Worm (Caenorhabditis elegans): ENCODE measurements around the gene T09D3.9.

The T09D3.9 gene

ce11 chrV:5368792-5369191 lies at the start of gene T09D3.9:
T09D3.9 (minus strand) TSS chrV:5368892.
- TF ChIP-seq sptf-2 (GFP tag; optimal IDR thresholded peaks at IDR 0.05) (no peak), C17E4.6 (GFP tag; IDR thresholded peaks at IDR 0.05) (no peak), B0035.1 (tag; optimal IDR thresholded peaks at IDR 0.05) (no peak), cebp-2 (GFP tag; IDR thresholded peaks at IDR 0.05) (no peak), pbrm-1 (GFP tag; IDR thresholded peaks at IDR 0.05) (no peak), atf-7 (tag; optimal IDR thresholded peaks at IDR 0.05) (no peak), ZK185.1 (tag; optimal IDR thresholded peaks at IDR 0.05; ENCODE audit: poor library complexity, severe bottlenecking) (no peak), athp-1 (tag; optimal IDR thresholded peaks at IDR 0.05) (no peak), lin-54 (GFP tag; optimal IDR thresholded peaks at IDR 0.05) (no peak), Y53G8AR.9 (GFP tag; conservative IDR thresholded peaks at IDR 0.05) (no peak), F57A8.1 (GFP tag; optimal IDR thresholded peaks at IDR 0.05) (no peak), ceh-91 (GFP tag; IDR thresholded peaks at IDR 0.05) (no peak), tlf-1 (GFP tag; optimal IDR thresholded peaks at IDR 0.05) (no peak), nfyb-1 (GFP tag; IDR thresholded peaks at IDR 0.05) (no peak), madf-10 (tag; optimal IDR thresholded peaks at IDR 0.05) (no peak), die-1 (tag; optimal IDR thresholded peaks at IDR 0.05) (no peak), snpc-1.3 (tag; optimal IDR thresholded peaks at IDR 0.05; ENCODE audit: insufficient read depth) (no peak), ceh-100 (GFP tag; IDR thresholded peaks at IDR 0.05) (no peak), F39B2.1 (GFP tag; IDR thresholded peaks at IDR 0.05) (no peak), Y79H2A.3 (GFP tag; conservative IDR thresholded peaks at IDR 0.05) (no peak)

DNA sequence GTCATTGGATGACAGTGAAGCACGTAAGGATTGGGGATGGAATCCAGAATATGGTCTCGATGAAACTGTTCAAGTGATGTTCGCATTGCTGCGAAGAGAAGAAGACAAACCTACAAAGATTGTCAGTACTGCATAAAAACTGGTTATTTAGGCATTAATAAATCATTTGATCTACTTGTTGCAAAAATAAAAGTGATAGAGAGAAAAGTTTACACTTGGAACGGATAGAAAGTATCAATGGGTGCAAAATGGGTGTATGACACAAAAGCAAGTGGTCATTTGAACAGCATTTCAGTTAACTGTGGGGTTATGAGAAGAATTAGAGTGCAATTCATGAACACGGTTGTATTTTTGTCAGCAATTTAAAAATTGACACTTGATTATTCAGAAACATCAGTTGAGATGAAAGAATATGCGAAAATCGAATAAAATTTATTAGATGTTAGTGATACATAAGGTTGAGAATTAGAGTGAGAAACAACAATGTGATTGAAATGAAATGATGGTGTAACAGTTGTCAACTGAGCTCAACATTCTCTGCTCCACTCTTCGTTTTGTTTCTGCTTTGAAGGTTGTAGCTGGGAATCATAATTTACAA lies 44.2 kb upstream of the T09D3.9 start, which contains the start of gene F08F3.10:
Gene F08F3.10, plus strand, starts transcription at position 548 of the 598 bp plus-strand sequence.
- TF ChIP-seq lsy-27 (tag; optimal IDR thresholded peaks at IDR 0.05; ENCODE audit: borderline replicate concordance, insufficient read depth) (no peak), hsf-1 (GFP tag; IDR thresholded peaks at IDR 0.05) (no peak), rpc-1 (optimal IDR thresholded peaks at IDR 0.05) (no peak), rpc-1 (tag; optimal IDR thresholded peaks at IDR 0.05) (no peak), nhr-27 (tag; optimal IDR thresholded peaks at IDR 0.05) (no peak), let-526 (GFP tag; IDR thresholded peaks at IDR 0.05) (no peak), aptf-2 (GFP tag; conservative IDR thresholded peaks at IDR 0.05) (no peak), tbp1 (GFP tag; optimal IDR thresholded peaks at IDR 0.05) (no peak), lin-40 (tag; optimal IDR thresholded peaks at IDR 0.05) (no peak), nfya-1 (tag; optimal IDR thresholded peaks at IDR 0.05; ENCODE audit: borderline replicate concordance, insufficient read depth) (no peak), ztf-26 (tag; optimal IDR thresholded peaks at IDR 0.05) (no peak), F57A8.1 (GFP tag; optimal IDR thresholded peaks at IDR 0.05) (no peak), snpc-4 (GFP tag; optimal IDR thresholded peaks at IDR 0.05) (no peak), snpc-4 (tag; optimal IDR thresholded peaks at IDR 0.05) (no peak), F49E8.2 (tag; optimal IDR thresholded peaks at IDR 0.05; ENCODE audit: insufficient read depth) (no peak), F33H1.4 (GFP tag; IDR thresholded peaks at IDR 0.05) (no peak), nfya-2 (GFP tag; IDR thresholded peaks at IDR 0.05) (no peak)

DNA sequence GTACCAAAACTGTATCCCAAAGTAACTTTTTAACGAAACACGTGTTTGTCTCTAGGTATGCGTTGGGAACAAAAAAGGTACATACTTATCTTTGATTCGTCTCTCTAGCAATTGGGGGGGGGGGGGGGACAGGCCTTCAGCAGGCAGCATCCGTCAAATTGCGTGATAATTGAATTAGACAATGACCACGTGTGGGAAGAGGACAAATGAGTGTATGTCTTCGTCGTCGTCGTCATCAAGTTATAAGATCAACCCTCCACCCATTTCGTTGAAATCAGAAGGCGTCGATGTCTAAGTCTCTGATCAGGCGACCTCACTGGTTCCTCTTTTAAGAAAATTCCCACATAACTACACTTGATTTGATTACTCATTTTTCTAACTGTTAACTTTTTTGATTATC lies 42.0 kb upstream of the T09D3.9 start, which contains the start of gene F08F3.4:
Gene F08F3.4, plus strand, starts transcription at position 277 of the 400 bp plus-strand sequence.
- TF ChIP-seq egl-18 (GFP tag; IDR thresholded peaks at IDR 0.05) (no peak), K11D2.4 (GFP tag; IDR thresholded peaks at IDR 0.05) (0 out of 2 replicates have a peak, but pooled peaks have one; percentile 37), tbx-9 (tag; optimal IDR thresholded peaks at IDR 0.05; ENCODE audit: borderline replicate concordance) (no peak), Y53F4B.3 (GFP tag; IDR thresholded peaks at IDR 0.05) (no peak), madf-3 (GFP tag; IDR thresholded peaks at IDR 0.05) (no peak), B0336.3 (GFP tag; IDR thresholded peaks at IDR 0.05) (0 out of 2 replicates have a peak, but pooled peaks have one; percentile 20), nfya-1 (tag; optimal IDR thresholded peaks at IDR 0.05; ENCODE audit: borderline replicate concordance, insufficient read depth) (no peak), nfya-2 (GFP tag; IDR thresholded peaks at IDR 0.05) (no peak), hlh-26 (GFP tag; conservative IDR thresholded peaks at IDR 0.05) (no peak), attf-3 (GFP tag; conservative IDR thresholded peaks at IDR 0.05) (no peak), rcor-1 (GFP tag; IDR thresholded peaks at IDR 0.05) (no peak), lin-26 (GFP tag; IDR thresholded peaks at IDR 0.05) (peak; percentile 55; the same call in 1 of the 2 replicates), somi-1 (GFP tag; optimal IDR thresholded peaks at IDR 0.05) (peak; percentile 91)
